Worm (Caenorhabditis elegans): Measurements from ENCODE around the gene C29F7.3.

Gene C29F7.3

ce11 chrX:13415722-13416121, 4.0 kb downstream of the C29F7.3 start, which contains the start of gene C29F7.2 (continued):
- no peak for TF ChIP-seq dmd-9 (GFP tag; IDR thresholded peaks at IDR 0.05)
- TF ChIP-seq attf-4 (tag; optimal IDR thresholded peaks at IDR 0.05) = no peak
- no peak for TF ChIP-seq rbr-2 (tag; optimal IDR thresholded peaks at IDR 0.05)
- no peak for TF ChIP-seq dpl-1 (GFP tag; optimal IDR thresholded peaks at IDR 0.05)
- no peak for TF ChIP-seq lin-39 (tag; optimal IDR thresholded peaks at IDR 0.05)
- no peak for TF ChIP-seq sdz-12 (GFP tag; optimal IDR thresholded peaks at IDR 0.05)
- TF ChIP-seq D1046.2 (GFP tag; IDR thresholded peaks at IDR 0.05) = no peak
- TF ChIP-seq unc-39 (tag; optimal IDR thresholded peaks at IDR 0.05) = no peak
- no peak for TF ChIP-seq daf-19 (GFP tag; conservative IDR thresholded peaks at IDR 0.05)
- no peak for TF ChIP-seq spr-1 (tag; optimal IDR thresholded peaks at IDR 0.05)
- no peak for TF ChIP-seq madf-9 (GFP tag; conservative IDR thresholded peaks at IDR 0.05)
- TF ChIP-seq daf-8 (GFP tag; IDR thresholded peaks at IDR 0.05) = no peak
- no peak for TF ChIP-seq unc-130 (GFP tag; optimal IDR thresholded peaks at IDR 0.05)
- TF ChIP-seq spr-3 (GFP tag; optimal IDR thresholded peaks at IDR 0.05) = no peak
- TF ChIP-seq skn-1 (tag; optimal IDR thresholded peaks at IDR 0.05) = no peak
- no peak for TF ChIP-seq fkh-10 (GFP tag; optimal IDR thresholded peaks at IDR 0.05)
- TF ChIP-seq madf-5 (GFP tag; IDR thresholded peaks at IDR 0.05) = no peak
- no peak for TF ChIP-seq tag-97 (GFP tag; IDR thresholded peaks at IDR 0.05)
- no peak for TF ChIP-seq F37D6.2 (tag; optimal IDR thresholded peaks at IDR 0.05)
- no peak for TF ChIP-seq Y48G9A.11 (GFP tag; IDR thresholded peaks at IDR 0.05)
- TF ChIP-seq gei-8 (GFP tag; optimal IDR thresholded peaks at IDR 0.05) = no peak
- no peak for TF ChIP-seq cey-2 (tag; optimal IDR thresholded peaks at IDR 0.05; ENCODE audit: borderline replicate concordance, insufficient read depth)
- TF ChIP-seq Y105C5A.15 (GFP tag; IDR thresholded peaks at IDR 0.05) = no peak
- no peak for TF ChIP-seq nhr-25 (tag; optimal IDR thresholded peaks at IDR 0.05; ENCODE audit: borderline replicate concordance, insufficient read depth)
- TF ChIP-seq duxl-1 (tag; optimal IDR thresholded peaks at IDR 0.05; ENCODE audit: poor library complexity) = no peak
- no peak for TF ChIP-seq ces-1 (GFP tag; optimal IDR thresholded peaks at IDR 0.05)
- no peak for TF ChIP-seq Y75B8A.6 (GFP tag; IDR thresholded peaks at IDR 0.05)
- no peak for TF ChIP-seq hmg-1.1 (GFP tag; IDR thresholded peaks at IDR 0.05)
- no peak for TF ChIP-seq pha-4 (GFP tag; IDR thresholded peaks at IDR 0.05)
- no peak for TF ChIP-seq pha-4 (tag; optimal IDR thresholded peaks at IDR 0.05)
- no peak for TF ChIP-seq nhr-111 (GFP tag; optimal IDR thresholded peaks at IDR 0.05)
- TF ChIP-seq ZK546.5 (tag; optimal IDR thresholded peaks at IDR 0.05) = no peak
- peak; percentile 53 for TF ChIP-seq hlh-11 (tag; optimal IDR thresholded peaks at IDR 0.05)
- no peak for TF ChIP-seq jun-1 (tag; optimal IDR thresholded peaks at IDR 0.05)
- TF ChIP-seq mdl-1 (tag; optimal IDR thresholded peaks at IDR 0.05) = no peak
- no peak for TF ChIP-seq ztf-11 (tag; optimal IDR thresholded peaks at IDR 0.05)
- no peak for TF ChIP-seq ceh-32 (tag; optimal IDR thresholded peaks at IDR 0.05; ENCODE audit: poor library complexity)
- no peak for TF ChIP-seq vab-7 (GFP tag; IDR thresholded peaks at IDR 0.05)
- TF ChIP-seq nhr-76 (tag; optimal IDR thresholded peaks at IDR 0.05) = no peak
- peak in 1 of 2 experiments; percentile 61 for TF ChIP-seq unc-62 (GFP tag; optimal IDR thresholded peaks at IDR 0.05 in 1 of 2)
- TF ChIP-seq unc-62 (tag; optimal IDR thresholded peaks at IDR 0.05) = no peak
- no peak for TF ChIP-seq zfp-2 (tag; optimal IDR thresholded peaks at IDR 0.05)
- no peak for TF ChIP-seq ama-1 (optimal IDR thresholded peaks at IDR 0.05)
- no peak for TF ChIP-seq R02D3.7 (tag; optimal IDR thresholded peaks at IDR 0.05)
- no peak for TF ChIP-seq arid-1 (GFP tag; conservative IDR thresholded peaks at IDR 0.05)
- TF ChIP-seq nhr-77 (tag; optimal IDR thresholded peaks at IDR 0.05) = peak; percentile 87
- TF ChIP-seq ztf-7 (tag; optimal IDR thresholded peaks at IDR 0.05) = no peak
- TF ChIP-seq mep-1 (tag; optimal IDR thresholded peaks at IDR 0.05) = peak; percentile 27
- TF ChIP-seq tra-1 (GFP tag; IDR thresholded peaks at IDR 0.05) = no peak
- no peak for TF ChIP-seq daf-12 (tag; optimal IDR thresholded peaks at IDR 0.05)
- TF ChIP-seq ceh-28 (tag; optimal IDR thresholded peaks at IDR 0.05) = no peak
- no peak for TF ChIP-seq mxl-3 (GFP tag; optimal IDR thresholded peaks at IDR 0.05)
- TF ChIP-seq dmd-8 (GFP tag; IDR thresholded peaks at IDR 0.05) = no peak

Data from whole organism, L4 larva.